Fruit fly (Drosophila melanogaster): ENCODE results near the gene CG7806.

dm6 chr2L:8364006-8364956 is 53.1 kb downstream of the CG7806 start, which contains the start of the genes RpS13 and CSN8:
- TF ChIP-seq ttk (optimal IDR thresholded peaks at IDR 0.05), result no peak
- no peak for TF ChIP-seq Myc (optimal IDR thresholded peaks at IDR 0.05)
- no peak for TF ChIP-seq h (optimal IDR thresholded peaks at IDR 0.05)
- TF ChIP-seq psq (optimal IDR thresholded peaks at IDR 0.05), result no peak
